Fruit fly (Drosophila melanogaster) whole organism, larva: Measurements from ENCODE around the gene Ppt1.

Experiments
- noc ChIP-seq: fragments of 200-800 bp; sonication (Bioruptor generic); optimal IDR thresholded peaks from 3 replicates; lab custom pipeline; 2019; ENCODE audit warnings: missing biosample characterization, mild to moderate bottlenecking, missing genetic modification characterization, moderate library complexity

The Ppt1 gene

dm6 chrX:8661162-8661807, 28.7 kb downstream of the Ppt1 start:
- no peak for TF ChIP-seq noc

dm6 chrX:8660354-8660753, 29.7 kb downstream of the Ppt1 start:
- no peak for TF ChIP-seq noc

dm6 chrX:8658047-8658446, 32.0 kb downstream of the Ppt1 start:
- no peak for TF ChIP-seq noc

- TF ChIP-seq noc, result no peak
Measured at dm6 chrX:8656550-8657431, 33.2 kb downstream of the Ppt1 start.

- no peak for TF ChIP-seq noc
Measured at dm6 chrX:8655228-8655627, 34.8 kb downstream of the Ppt1 start.

- no peak for TF ChIP-seq noc
Measured at dm6 chrX:8653955-8654589, 36.0 kb downstream of the Ppt1 start.

- peak; percentile 6 for TF ChIP-seq noc
Measured at dm6 chrX:8650631-8651133, 39.3 kb downstream of the Ppt1 start, which contains the start of gene oc. Gene oc, minus strand, starts transcription at chrX:8650681.

dm6 chrX:8640636-8641216, 49.3 kb downstream of the Ppt1 start:
- no peak for TF ChIP-seq noc
